Fruit fly (Drosophila melanogaster) whole organism, prepupa: ENCODE measurements around the gene RabX5.

ENCODE experiments used
- CG10631 ChIP-seq: fragments of 200-800 bp; sonication (Bioruptor generic); optimal IDR thresholded peaks from 2 replicates; lab custom pipeline; 2016; ENCODE audit warnings: missing biosample characterization, missing genetic modification characterization
- CG15336 ChIP-seq: fragments of 200-800 bp; sonication (Bioruptor generic); IDR thresholded peaks from 2 replicates; pipeline ENCODE4 v1.3.6; 2022; ENCODE audit warnings: missing biosample characterization, missing genetic modification characterization
- CG1621 ChIP-seq: fragments of 200-800 bp; sonication (Bioruptor generic); optimal IDR thresholded peaks from 3 replicates; lab custom pipeline; 2018; ENCODE audit warnings: missing biosample characterization, mild to moderate bottlenecking, missing genetic modification characterization
- CG3032 ChIP-seq: fragments of 200-800 bp; optimal IDR thresholded peaks from 2 replicates; lab custom pipeline; 2019; ENCODE audit warnings: missing biosample characterization, mild to moderate bottlenecking, missing genetic modification characterization, moderate library complexity
- CG32006 ChIP-seq: fragments of 200-800 bp; sonication (Bioruptor generic); optimal IDR thresholded peaks from 3 replicates; lab custom pipeline; 2017; ENCODE audit warnings: missing biosample characterization, mild to moderate bottlenecking, missing genetic modification characterization
- CG4318 ChIP-seq: fragments of 200-800 bp; sonication (Bioruptor generic); optimal IDR thresholded peaks from 3 replicates; lab custom pipeline; 2017; ENCODE audit warnings: missing biosample characterization, mild to moderate bottlenecking, missing genetic modification characterization
- CG6163 ChIP-seq: fragments of 200-800 bp; sonication (Bioruptor generic); IDR thresholded peaks from 3 replicates; pipeline ENCODE4 v1.3.6; 2022; ENCODE audit warnings: missing biosample characterization, missing genetic modification characterization
- CG6276 ChIP-seq: fragments of 200-800 bp; sonication (Bioruptor generic); optimal IDR thresholded peaks from 2 replicates; lab custom pipeline; 2017; ENCODE audit warnings: missing biosample characterization, mild to moderate bottlenecking, missing genetic modification characterization
- CG6808 ChIP-seq: fragments of 200-800 bp; sonication (Bioruptor generic); optimal IDR thresholded peaks from 3 replicates; lab custom pipeline; 2017; ENCODE audit warnings: missing biosample characterization, missing genetic modification characterization, mild to moderate bottlenecking, moderate library complexity, missing genetic modification reagents
- CG8119 ChIP-seq: fragments of 200-800 bp; sonication (Bioruptor generic); IDR thresholded peaks from 3 replicates; pipeline ENCODE4 v1.3.6; 2022; ENCODE audit warnings: missing biosample characterization, missing genetic modification characterization
- CG8319 ChIP-seq: fragments of 200-800 bp; sonication (Bioruptor generic); optimal IDR thresholded peaks from 3 replicates; lab custom pipeline; 2016; ENCODE audit warnings: missing biosample characterization, missing genetic modification characterization
- CG8632 ChIP-seq: fragments of 200-800 bp; sonication (Bioruptor generic); optimal IDR thresholded peaks from 3 replicates; lab custom pipeline; 2016; ENCODE audit warnings: missing biosample characterization, missing genetic modification characterization
- CG9139 ChIP-seq: fragments of 200-800 bp; sonication (Bioruptor generic); optimal IDR thresholded peaks from 3 replicates; lab custom pipeline; 2017; ENCODE audit warnings: missing biosample characterization, mild to moderate bottlenecking, missing genetic modification characterization
- Eip75B ChIP-seq: fragments of 200-800 bp; sonication (Bioruptor generic); optimal IDR thresholded peaks from 3 replicates; lab custom pipeline; 2016; ENCODE audit warnings: missing biosample characterization, missing genetic modification characterization
- Eip78C ChIP-seq: fragments of 200-800 bp; sonication (Bioruptor generic); peaks from one replicate; lab custom pipeline; 2016; ENCODE audit warnings: missing biosample characterization, missing genetic modification characterization
- Ets96B ChIP-seq: fragments of 200-800 bp; optimal IDR thresholded peaks from 2 replicates; lab custom pipeline; 2019; ENCODE audit warnings: missing biosample characterization, mild to moderate bottlenecking, missing genetic modification characterization, moderate library complexity
- Hr38 ChIP-seq: sonication (Bioruptor generic); optimal IDR thresholded peaks from 2 replicates; lab custom pipeline; 2016; ENCODE audit warnings: missing biosample characterization, missing genetic modification characterization
- Hr4 ChIP-seq: fragments of 200-800 bp; sonication (Bioruptor generic); optimal IDR thresholded peaks from 3 replicates; lab custom pipeline; 2016; ENCODE audit warnings: missing biosample characterization, missing genetic modification characterization
- Lpt ChIP-seq: fragments of 200-800 bp; sonication (Bioruptor generic); optimal IDR thresholded peaks from 3 replicates; lab custom pipeline; 2016; ENCODE audit warnings: missing biosample characterization, missing genetic modification characterization
- OdsH ChIP-seq: fragments of 200-800 bp; sonication (Bioruptor generic); optimal IDR thresholded peaks from 3 replicates; lab custom pipeline; 2016; ENCODE audit warnings: missing biosample characterization, missing genetic modification characterization
- Smox ChIP-seq: fragments of 200-800 bp; sonication (Bioruptor generic); optimal IDR thresholded peaks from 3 replicates; lab custom pipeline; 2016; ENCODE audit warnings: missing biosample characterization, missing genetic modification characterization
- Sox102F ChIP-seq: fragments of 200-800 bp; sonication (Bioruptor generic); optimal IDR thresholded peaks from 2 replicates; lab custom pipeline; 2016; ENCODE audit warnings: missing biosample characterization, mild to moderate bottlenecking, missing genetic modification characterization
- achi ChIP-seq: fragments of 200-800 bp; sonication (Bioruptor generic); optimal IDR thresholded peaks from 3 replicates; lab custom pipeline; 2016; ENCODE audit warnings: missing biosample characterization, missing genetic modification characterization
- acj6 ChIP-seq: fragments of 200-800 bp; sonication (Bioruptor generic); optimal IDR thresholded peaks from 3 replicates; lab custom pipeline; 2016; ENCODE audit warnings: missing biosample characterization, missing genetic modification characterization
- dac ChIP-seq: fragments of 200-800 bp; sonication (Bioruptor generic); optimal IDR thresholded peaks from 2 replicates; lab custom pipeline; 2017; ENCODE audit warnings: missing biosample characterization, mild to moderate bottlenecking, missing genetic modification characterization
- dsx ChIP-seq: fragments of 200-800 bp; optimal IDR thresholded peaks from 3 replicates; lab custom pipeline; 2019; ENCODE audit warnings: missing biosample characterization, mild to moderate bottlenecking, missing genetic modification characterization, moderate library complexity; ENCODE audit not compliant: poor library complexity, severe bottlenecking
- eg ChIP-seq: fragments of 200-800 bp; sonication (Bioruptor generic); IDR thresholded peaks from 3 replicates; pipeline ENCODE4 v1.3.6; 2022; ENCODE audit warnings: missing biosample characterization, missing genetic modification characterization
- esn ChIP-seq: fragments of 200-800 bp; sonication (Bioruptor generic); optimal IDR thresholded peaks from 2 replicates; lab custom pipeline; 2016; ENCODE audit warnings: missing biosample characterization, mild to moderate bottlenecking, missing genetic modification characterization, moderate library complexity
- fd59A ChIP-seq: fragments of 200-800 bp; sonication (Bioruptor generic); optimal IDR thresholded peaks from 2 replicates; lab custom pipeline; 2017; ENCODE audit warnings: missing biosample characterization, mild to moderate bottlenecking, missing genetic modification characterization, missing genetic modification reagents
- fd85E ChIP-seq: fragments of 200-800 bp; sonication (Bioruptor generic); optimal IDR thresholded peaks from 3 replicates; lab custom pipeline; 2016; ENCODE audit warnings: missing biosample characterization, missing genetic modification characterization
- lz ChIP-seq: fragments of 200-800 bp; sonication (Bioruptor generic); optimal IDR thresholded peaks from 3 replicates; lab custom pipeline; 2016; ENCODE audit warnings: missing biosample characterization, missing genetic modification characterization
- net ChIP-seq: fragments of 200-800 bp; sonication (Bioruptor generic); optimal IDR thresholded peaks from 3 replicates; lab custom pipeline; 2016; ENCODE audit warnings: missing biosample characterization, missing genetic modification characterization
- salr ChIP-seq, 2 experiments: fragments of 200-800 bp; sonication (Bioruptor generic); optimal IDR thresholded peaks; 3 replicates each; lab custom pipeline; 2016 to 2018; ENCODE audit warnings: missing biosample characterization in 2 of 2, missing genetic modification characterization in 2 of 2, mild to moderate bottlenecking in 1 of 2
- spab ChIP-seq: fragments of 200-800 bp; sonication (Bioruptor generic); optimal IDR thresholded peaks from 2 replicates; lab custom pipeline; 2017; ENCODE audit warnings: missing biosample characterization, mild to moderate bottlenecking, missing genetic modification characterization, missing genetic modification reagents
- ss ChIP-seq, 2 experiments: fragments of 200-800 bp; sonication (Bioruptor generic); optimal IDR thresholded peaks; 2 replicates in 1 of 2; 3 replicates in 1 of 2; lab custom pipeline; 2017 to 2018; ENCODE audit warnings: mild to moderate bottlenecking in 2 of 2, missing biosample characterization in 2 of 2, missing genetic modification characterization in 2 of 2, moderate library complexity in 1 of 2
- svp ChIP-seq: fragments of 200-800 bp; sonication (Bioruptor generic); peaks from one replicate; lab custom pipeline; 2016; ENCODE audit warnings: missing biosample characterization, missing genetic modification characterization
- vri ChIP-seq: fragments of 200-800 bp; sonication (Bioruptor generic); optimal IDR thresholded peaks from 3 replicates; lab custom pipeline; 2016; ENCODE audit warnings: missing biosample characterization, mild to moderate bottlenecking, missing genetic modification characterization

RabX5 gene

dm6 chr3L:1690727-1691413 lies 21.0 kb upstream of the RabX5 start (continued):
- peak; percentile 64 for TF ChIP-seq esn
- peak; percentile 76 for TF ChIP-seq OdsH (GFP tag; lab: Kevin White, UChicago)
- no peak for TF ChIP-seq Hr38 (GFP tag; lab: Kevin White, UChicago)
- TF ChIP-seq lz (GFP tag; lab: Kevin White, UChicago), result peak; percentile 52
- TF ChIP-seq CG1621 (tag; lab: Kevin White, UChicago), result peak; percentile 51
- TF ChIP-seq dsx (GFP tag; lab: Kevin White, UChicago), result peak; percentile 75
- peak; percentile 93 for TF ChIP-seq Eip78C (GFP tag; lab: Kevin White, UChicago)
- peak; percentile 78 for TF ChIP-seq achi (GFP tag; lab: Kevin White, UChicago)
- TF ChIP-seq CG6276, result peak; percentile 73
- TF ChIP-seq spab (GFP tag; lab: Kevin White, UChicago), result peak; percentile 81
- peak; percentile 81 for TF ChIP-seq Ets96B (tag; lab: Kevin White, UChicago)
- TF ChIP-seq CG8632, result peak; percentile 48
- TF ChIP-seq CG8319, result peak; percentile 60
- peak; percentile 77 for TF ChIP-seq CG10631 (GFP tag; lab: Kevin White, UChicago)
- TF ChIP-seq CG9139 (GFP tag; lab: Kevin White, UChicago), result peak; percentile 67
- peak; percentile 81 for TF ChIP-seq CG32006 (GFP tag; lab: Kevin White, UChicago)
- TF ChIP-seq Smox (GFP tag; lab: Kevin White, UChicago), result peak; percentile 44
- TF ChIP-seq CG3032, result peak; percentile 78
- peak; percentile 55 to 73 for TF ChIP-seq salr (GFP tag; optimal IDR thresholded peaks at IDR 0.05; lab: Kevin White, UChicago)
- TF ChIP-seq CG6808 (GFP tag; lab: Kevin White, UChicago), result peak; percentile 83
- peak; percentile 70 for TF ChIP-seq net (GFP tag; lab: Kevin White, UChicago)

DNA sequence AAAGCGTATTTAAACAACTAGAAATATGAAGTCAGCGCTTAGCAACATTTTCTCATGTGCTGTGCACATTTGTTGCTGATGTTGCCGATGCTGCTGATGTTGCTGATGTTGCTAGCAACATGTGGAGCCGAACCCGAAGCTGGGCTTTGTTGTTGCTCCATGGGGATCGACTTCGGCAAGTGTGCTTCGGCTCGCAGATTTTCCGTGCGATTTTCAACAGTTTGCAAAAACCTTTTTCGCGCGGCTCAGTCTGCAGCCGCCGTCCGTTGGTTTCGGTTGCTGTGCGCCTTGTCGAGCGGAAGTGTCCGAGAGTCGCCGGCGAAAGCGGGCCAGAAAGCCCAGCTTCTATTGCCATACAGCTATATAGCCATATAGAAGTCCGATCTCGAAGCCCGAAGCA lies 18.7 kb upstream of the RabX5 start:
- TF ChIP-seq dac (no peak), CG6163 (GFP tag; lab: Robert Waterston, UW) (peak; percentile 44; the same call in 2 of the 3 replicates), CG1621 (tag; lab: Kevin White, UChicago) (peak; percentile 46), CG8632 (no peak), svp (GFP tag; lab: Kevin White, UChicago) (peak; percentile 20), Eip75B (GFP tag; lab: Kevin White, UChicago) (peak; percentile 11), Eip78C (GFP tag; lab: Kevin White, UChicago) (peak; percentile 49), eg (GFP tag; lab: Robert Waterston, UW) (peak; percentile 34; the same call in 1 of the 3 replicates)

- TF ChIP-seq dsx (GFP tag; lab: Kevin White, UChicago) (no peak), salr (GFP tag; optimal IDR thresholded peaks at IDR 0.05; lab: Kevin White, UChicago) (peak in 1 of 2 experiments; percentile 19), CG6276 (peak; percentile 55), Ets96B (tag; lab: Kevin White, UChicago) (peak; percentile 17), ss (GFP tag; optimal IDR thresholded peaks at IDR 0.05; lab: Kevin White, UChicago) (no peak), CG4318 (GFP tag; lab: Kevin White, UChicago) (peak; percentile 39), CG8632 (no peak), CG1621 (tag; lab: Kevin White, UChicago) (no peak), fd59A (GFP tag; lab: Kevin White, UChicago) (no peak), CG32006 (GFP tag; lab: Kevin White, UChicago) (peak; percentile 81), CG15336 (peak; percentile 61), esn (no peak), OdsH (GFP tag; lab: Kevin White, UChicago) (peak; percentile 8), CG8119 (GFP tag; lab: Robert Waterston, UW) (peak; percentile 58), lz (GFP tag; lab: Kevin White, UChicago) (no peak), vri (GFP tag; lab: Kevin White, UChicago) (no peak), Sox102F (GFP tag; lab: Kevin White, UChicago) (no peak), acj6 (peak; percentile 23), CG6808 (GFP tag; lab: Kevin White, UChicago) (peak; percentile 15), fd85E (GFP tag; lab: Kevin White, UChicago) (no peak), Eip78C (GFP tag; lab: Kevin White, UChicago) (peak; percentile 72), CG10631 (GFP tag; lab: Kevin White, UChicago) (peak; percentile 14), Lpt (GFP tag; lab: Kevin White, UChicago) (peak; percentile 10), Hr38 (GFP tag; lab: Kevin White, UChicago) (no peak), Hr4 (GFP tag; lab: Kevin White, UChicago) (peak; percentile 64)
Measured at dm6 chr3L:1688161-1688560, 18.3 kb upstream of the RabX5 start.
